Fruit fly (Drosophila melanogaster) whole organism, embryonic: Measurements from ENCODE around the gene Mgstl.

Experiments used
- Ada2b ChIP-seq: fragments of 200-800 bp; sonication (Bioruptor generic); IDR thresholded peaks from 2 replicates; pipeline ENCODE4 v1.3.6; 2022; ENCODE audit warnings: missing biosample characterization, missing genetic modification characterization
- B-H1 ChIP-seq: fragments of 200-800 bp; sonication (Bioruptor generic); IDR thresholded peaks from 3 replicates; pipeline ENCODE4 v1.3.6; 2022; ENCODE audit warnings: missing biosample characterization, missing genetic modification characterization
- BtbVII ChIP-seq: fragments of 200-800 bp; sonication (Bioruptor generic); optimal IDR thresholded peaks from 3 replicates; lab custom pipeline; 2017; ENCODE audit warnings: missing biosample characterization, mild to moderate bottlenecking, missing genetic modification characterization
- CG10321 ChIP-seq: fragments of 200-800 bp; sonication (Bioruptor generic); IDR thresholded peaks from 2 replicates; pipeline ENCODE4 v1.3.6; 2022; ENCODE audit warnings: missing biosample characterization, missing genetic modification characterization
- CG10565 ChIP-seq: fragments of 200-800 bp; sonication (Bioruptor generic); optimal IDR thresholded peaks from 3 replicates; lab custom pipeline; 2016; ENCODE audit warnings: missing biosample characterization, mild to moderate bottlenecking, missing genetic modification characterization
- CG11504 ChIP-seq: fragments of 200-800 bp; sonication (Bioruptor generic); optimal IDR thresholded peaks from 3 replicates; lab custom pipeline; 2019; ENCODE audit warnings: missing biosample characterization, mild to moderate bottlenecking, missing genetic modification characterization, moderate library complexity
- CG11695 ChIP-seq: fragments of 200-800 bp; sonication (Bioruptor generic); IDR thresholded peaks from 3 replicates; pipeline ENCODE4 v1.3.6; 2022; ENCODE audit warnings: missing biosample characterization, missing genetic modification characterization
- CG12659 ChIP-seq: fragments of 200-800 bp; sonication (Bioruptor generic); optimal IDR thresholded peaks from 3 replicates; lab custom pipeline; 2017; ENCODE audit warnings: mild to moderate bottlenecking, missing biosample characterization, missing genetic modification reagents, missing genetic modification characterization
- CG1647 ChIP-seq: fragments of 200-800 bp; sonication (Bioruptor generic); optimal IDR thresholded peaks from 3 replicates; lab custom pipeline; 2016; ENCODE audit warnings: missing biosample characterization, missing genetic modification characterization
- CG16779 ChIP-seq: fragments of 200-800 bp; sonication (Bioruptor generic); IDR thresholded peaks from 2 replicates; pipeline ENCODE4 v1.3.6; 2022; ENCODE audit warnings: missing biosample characterization, missing genetic modification characterization
- CG16815 ChIP-seq: fragments of 200-800 bp; sonication (Bioruptor generic); optimal IDR thresholded peaks from 3 replicates; lab custom pipeline; 2017; ENCODE audit warnings: missing biosample characterization, mild to moderate bottlenecking, missing genetic modification characterization
- CG17912 ChIP-seq: fragments of 200-800 bp; sonication (Bioruptor generic); optimal IDR thresholded peaks from 2 replicates; lab custom pipeline; 2018; ENCODE audit warnings: missing biosample characterization, mild to moderate bottlenecking, missing genetic modification characterization
- CG2678 ChIP-seq: fragments of 200-800 bp; sonication (Bioruptor generic); optimal IDR thresholded peaks from 3 replicates; lab custom pipeline; 2019; ENCODE audit warnings: missing biosample characterization, mild to moderate bottlenecking, missing genetic modification characterization, moderate library complexity
- CG30020 ChIP-seq: fragments of 200-800 bp; optimal IDR thresholded peaks from 2 replicates; lab custom pipeline; 2019; ENCODE audit warnings: missing biosample characterization, mild to moderate bottlenecking, missing genetic modification characterization, moderate library complexity
- CG32772 ChIP-seq: fragments of 200-800 bp; sonication (Bioruptor generic); IDR thresholded peaks from 2 replicates; pipeline ENCODE4 v1.3.6; 2022; ENCODE audit warnings: missing biosample characterization, missing genetic modification characterization
- CG4360 ChIP-seq: fragments of 200-800 bp; sonication (Bioruptor generic); IDR thresholded peaks from 2 replicates; pipeline ENCODE4 v1.3.6; 2022; ENCODE audit warnings: missing biosample characterization, missing genetic modification characterization
- CG4730 ChIP-seq: fragments of 200-800 bp; sonication (Bioruptor generic); IDR thresholded peaks from 2 replicates; pipeline ENCODE4 v1.3.6; 2022; ENCODE audit warnings: missing biosample characterization, missing genetic modification characterization
- CG6765 ChIP-seq: fragments of 200-800 bp; sonication (Bioruptor generic); optimal IDR thresholded peaks from 3 replicates; lab custom pipeline; 2017; ENCODE audit warnings: missing biosample characterization, mild to moderate bottlenecking, missing genetic modification characterization
- CG7372 ChIP-seq: fragments of 200-800 bp; sonication (Bioruptor generic); IDR thresholded peaks from 2 replicates; pipeline ENCODE4 v1.3.6; 2022; ENCODE audit warnings: missing biosample characterization, missing genetic modification characterization
- CG7745 ChIP-seq: fragments of 200-800 bp; sonication (Bioruptor generic); optimal IDR thresholded peaks from 2 replicates; lab custom pipeline; 2018; ENCODE audit warnings: missing biosample characterization, mild to moderate bottlenecking, missing genetic modification characterization, moderate library complexity
- CTCF ChIP-seq: fragments of 200-800 bp; sonication (Bioruptor generic); optimal IDR thresholded peaks from 2 replicates; lab custom pipeline; 2017; ENCODE audit warnings: missing biosample characterization, mild to moderate bottlenecking, missing genetic modification characterization, moderate library complexity
- Dip3 ChIP-seq: fragments of 200-800 bp; sonication (Bioruptor generic); optimal IDR thresholded peaks from 3 replicates; lab custom pipeline; 2016; ENCODE audit warnings: missing biosample characterization, missing genetic modification characterization
- Doc2 ChIP-seq: fragments of 200-800 bp; sonication (Bioruptor generic); IDR thresholded peaks from 2 replicates; pipeline ENCODE4 v1.3.6; 2022; ENCODE audit warnings: missing biosample characterization, missing genetic modification characterization
- Ets97D ChIP-seq: fragments of 200-800 bp; sonication (Bioruptor generic); optimal IDR thresholded peaks from 3 replicates; lab custom pipeline; 2016; ENCODE audit warnings: missing biosample characterization, missing genetic modification characterization
- Fer3 ChIP-seq: fragments of 200-800 bp; sonication (Bioruptor generic); optimal IDR thresholded peaks from 2 replicates; lab custom pipeline; 2018; ENCODE audit warnings: missing biosample characterization, mild to moderate bottlenecking, missing genetic modification characterization, moderate library complexity
- Hey ChIP-seq: fragments of 200-800 bp; sonication (Bioruptor generic); optimal IDR thresholded peaks from 3 replicates; lab custom pipeline; 2018; ENCODE audit warnings: missing biosample characterization, mild to moderate bottlenecking, missing genetic modification characterization
- HmgZ ChIP-seq: fragments of 200-800 bp; sonication (Bioruptor generic); optimal IDR thresholded peaks from 2 replicates; lab custom pipeline; 2018; ENCODE audit warnings: missing biosample characterization, mild to moderate bottlenecking, missing genetic modification characterization
- Lhr ChIP-seq: fragments of 200-800 bp; sonication (Bioruptor generic); optimal IDR thresholded peaks from 3 replicates; lab custom pipeline; 2017; ENCODE audit warnings: mild to moderate bottlenecking, missing biosample characterization, missing genetic modification reagents, missing genetic modification characterization
- Nf-YA ChIP-seq: fragments of 200-800 bp; sonication (Bioruptor generic); IDR thresholded peaks from 2 replicates; pipeline ENCODE4 v1.3.6; 2022; ENCODE audit warnings: missing biosample characterization, missing genetic modification characterization
- Oli ChIP-seq: fragments of 200-800 bp; sonication (Bioruptor generic); optimal IDR thresholded peaks from 2 replicates; lab custom pipeline; 2018; ENCODE audit warnings: missing biosample characterization, mild to moderate bottlenecking, missing genetic modification characterization, moderate library complexity
- Opbp ChIP-seq: fragments of 200-800 bp; sonication (Bioruptor generic); IDR thresholded peaks from 3 replicates; pipeline ENCODE4 v1.3.6; 2022; ENCODE audit warnings: missing biosample characterization, missing genetic modification characterization; ENCODE audit not compliant: partially characterized antibody
- Pdp1 ChIP-seq, 2 experiments: fragments of 200-800 bp; sonication (Bioruptor generic); optimal IDR thresholded peaks; 3 replicates each; lab custom pipeline; 2016; ENCODE audit warnings: missing biosample characterization in 2 of 2, missing genetic modification characterization in 2 of 2, mild to moderate bottlenecking in 1 of 2, moderate library complexity in 1 of 2
- Xrp1 ChIP-seq: fragments of 200-800 bp; sonication (Bioruptor generic); IDR thresholded peaks from 2 replicates; pipeline ENCODE4 v1.3.6; 2022; ENCODE audit warnings: missing biosample characterization, missing genetic modification characterization
- dan ChIP-seq: fragments of 200-800 bp; sonication (Bioruptor generic); IDR thresholded peaks from 2 replicates; pipeline ENCODE4 v1.3.6; 2022; ENCODE audit warnings: missing biosample characterization, missing genetic modification characterization
- dysf ChIP-seq: fragments of 200-800 bp; sonication (Bioruptor generic); IDR thresholded peaks from 3 replicates; pipeline ENCODE4 v1.3.6; 2022; ENCODE audit warnings: missing biosample characterization, missing genetic modification characterization
- ewg ChIP-seq: fragments of 200-800 bp; sonication (Bioruptor generic); optimal IDR thresholded peaks from 3 replicates; lab custom pipeline; 2017; ENCODE audit warnings: mild to moderate bottlenecking, missing biosample characterization, missing genetic modification reagents, missing genetic modification characterization
- fd96Cb ChIP-seq: fragments of 200-800 bp; sonication (Bioruptor generic); optimal IDR thresholded peaks from 2 replicates; lab custom pipeline; 2018; ENCODE audit warnings: missing biosample characterization, mild to moderate bottlenecking, missing genetic modification characterization, moderate library complexity
- gsb-n ChIP-seq: fragments of 200-800 bp; sonication (Bioruptor generic); optimal IDR thresholded peaks from 3 replicates; lab custom pipeline; 2018; ENCODE audit warnings: missing biosample characterization, mild to moderate bottlenecking, missing genetic modification characterization
- kay ChIP-seq: fragments of 200-800 bp; sonication (Bioruptor generic); optimal IDR thresholded peaks from 2 replicates; lab custom pipeline; 2016; ENCODE audit warnings: missing biosample characterization, missing genetic modification characterization
- klu ChIP-seq: fragments of 200-800 bp; sonication (Bioruptor generic); IDR thresholded peaks from 2 replicates; pipeline ENCODE4 v1.3.6; 2022; ENCODE audit warnings: missing biosample characterization, missing genetic modification characterization
- lola ChIP-seq, 3 experiments: fragments of >200 bp in 2 of 3; fragments of 200-800 bp in 1 of 3; sonication (Bioruptor generic) in 1 of 3; optimal IDR thresholded peaks; 2 replicates each; lab custom pipeline; 2017 to 2019; ENCODE audit warnings: missing biosample characterization in 3 of 3, missing genetic modification characterization in 3 of 3, mild to moderate bottlenecking in 1 of 3, moderate library complexity in 1 of 3
- nerfin-2 ChIP-seq: fragments of 200-800 bp; sonication (Bioruptor generic); IDR thresholded peaks from 2 replicates; pipeline ENCODE4 v1.3.6; 2022; ENCODE audit warnings: missing biosample characterization, missing genetic modification characterization; ENCODE audit not compliant: partially characterized antibody
- pzg ChIP-seq: fragments of 200-800 bp; sonication (Bioruptor generic); optimal IDR thresholded peaks from 3 replicates; lab custom pipeline; 2018; ENCODE audit warnings: missing biosample characterization, mild to moderate bottlenecking, missing genetic modification characterization, moderate library complexity
- sens-2 ChIP-seq: fragments of 200-800 bp; sonication (Bioruptor generic); IDR thresholded peaks from 2 replicates; pipeline ENCODE4 v1.3.6; 2022; ENCODE audit warnings: missing biosample characterization, missing genetic modification characterization
- seq ChIP-seq: fragments of 200-800 bp; sonication (Bioruptor generic); IDR thresholded peaks from 2 replicates; pipeline ENCODE4 v1.3.6; 2022; ENCODE audit warnings: missing biosample characterization, missing genetic modification characterization
- stc ChIP-seq: fragments of 200-800 bp; sonication (Bioruptor generic); IDR thresholded peaks from 2 replicates; pipeline ENCODE4 v1.3.6; 2022; ENCODE audit warnings: missing biosample characterization, missing genetic modification characterization
- stwl ChIP-seq: fragments of 200-800 bp; sonication (Bioruptor generic); optimal IDR thresholded peaks from 3 replicates; lab custom pipeline; 2018; ENCODE audit warnings: missing biosample characterization, mild to moderate bottlenecking, missing genetic modification characterization, moderate library complexity
- tx ChIP-seq: fragments of 200-800 bp; sonication (Bioruptor generic); optimal IDR thresholded peaks from 2 replicates; lab custom pipeline; 2016; ENCODE audit warnings: missing biosample characterization, missing genetic modification characterization
- wdn ChIP-seq: fragments of 200-800 bp; sonication (Bioruptor generic); IDR thresholded peaks from 2 replicates; pipeline ENCODE4 v1.3.6; 2022; ENCODE audit warnings: missing biosample characterization, missing genetic modification characterization
- zf30C ChIP-seq: fragments of 200-800 bp; sonication (Bioruptor generic); optimal IDR thresholded peaks from 3 replicates; lab custom pipeline; 2018; ENCODE audit warnings: missing biosample characterization, mild to moderate bottlenecking, missing genetic modification characterization

The Mgstl gene

DNA sequence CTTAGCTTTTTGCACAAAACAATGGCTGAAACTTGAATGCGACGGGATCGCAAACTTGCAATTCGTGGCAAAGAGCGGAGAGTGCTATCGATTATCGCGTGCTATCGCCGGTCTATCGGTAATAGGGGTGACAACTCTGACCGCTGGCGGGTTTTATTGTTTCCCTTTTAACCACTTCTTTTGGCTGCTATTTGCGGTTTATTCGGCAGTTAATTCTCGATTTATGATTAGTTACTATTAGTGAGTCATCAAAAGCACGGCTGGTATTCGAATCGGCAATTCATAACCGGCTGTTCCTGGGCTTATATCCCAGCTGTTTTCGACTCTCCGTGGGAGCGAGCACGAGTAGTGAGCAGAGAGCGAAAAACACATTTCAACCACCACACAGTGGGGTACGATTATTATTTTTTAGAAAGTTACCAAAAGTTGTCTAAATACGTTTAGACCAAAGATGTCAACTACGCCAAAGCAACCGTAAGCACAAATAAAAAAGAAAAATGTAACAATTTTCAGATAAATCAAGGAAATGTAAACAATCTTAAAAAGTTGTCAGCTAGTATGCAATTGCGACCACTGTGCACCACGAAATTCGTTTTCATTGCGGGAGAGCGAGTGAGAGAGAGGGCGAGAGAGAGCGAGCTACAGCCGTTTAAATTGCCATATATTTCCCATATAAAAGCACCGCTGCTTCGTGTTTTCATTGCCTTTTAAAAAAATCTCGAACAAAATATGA, 12.1 kb downstream of the Mgstl start, which contains the start of the genes Stt3A and bves (continued):
- peak; percentile 91 for TF ChIP-seq Ets97D (GFP tag; lab: Kevin White, UChicago)
- TF ChIP-seq Oli (tag; lab: Kevin White, UChicago): peak; percentile 99
- TF ChIP-seq CG16779: peak; percentile 92
- TF ChIP-seq CG7745: peak; percentile 87
- peak; percentile 87 for TF ChIP-seq Doc2
- peak; percentile 71 for TF ChIP-seq CG4360 (GFP tag; lab: Robert Waterston, UW)
- peak; percentile 96 for TF ChIP-seq CG32772 (GFP tag; lab: Robert Waterston, UW)
- peak; percentile 96 for TF ChIP-seq sens-2
- peak; percentile 99 for TF ChIP-seq CG12659 (GFP tag; lab: Kevin White, UChicago)
- TF ChIP-seq fd96Cb (tag; lab: Kevin White, UChicago): peak; percentile 97
- TF ChIP-seq nerfin-2 (GFP tag; lab: Robert Waterston, UW): peak; percentile 81
- peak; percentile 97 for TF ChIP-seq Dip3 (GFP tag; lab: Kevin White, UChicago)
- TF ChIP-seq CG16815 (GFP tag; lab: Kevin White, UChicago): peak; percentile 97
- TF ChIP-seq Ada2b (GFP tag; lab: Robert Waterston, UW): peak; percentile 97
- peak; percentile 37 for TF ChIP-seq zf30C (GFP tag; lab: Kevin White, UChicago)
- peak; percentile 99 for TF ChIP-seq CG2678
- TF ChIP-seq CG1647 (GFP tag; lab: Kevin White, UChicago): peak; percentile 97
- peak; percentile 59; the same call in 2 of the 3 replicates for TF ChIP-seq Opbp (GFP tag; lab: Robert Waterston, UW)
- TF ChIP-seq dysf (GFP tag; lab: Robert Waterston, UW): peak; percentile 98
- TF ChIP-seq gsb-n (tag; lab: Kevin White, UChicago): peak; percentile 99
- peak; percentile 97 for TF ChIP-seq CG11504
- peak; percentile 95 for TF ChIP-seq CG7372
- peak; percentile 98 for TF ChIP-seq Fer3 (tag; lab: Kevin White, UChicago)
- peak; percentile 99 for TF ChIP-seq BtbVII (GFP tag; lab: Kevin White, UChicago)
- TF ChIP-seq CG11695: peak; percentile 98
- peak; percentile 94 for TF ChIP-seq Lhr
- peak in 1 of 3 experiments; percentile 97 for TF ChIP-seq lola (GFP tag; optimal IDR thresholded peaks at IDR 0.05; lab: Kevin White, UChicago)
- peak; percentile 96 for TF ChIP-seq kay
- peak; percentile 97 to 98 for TF ChIP-seq Pdp1 (GFP tag; optimal IDR thresholded peaks at IDR 0.05; lab: Kevin White, UChicago)
- TF ChIP-seq Hey: peak; percentile 90
- peak; percentile 95 for TF ChIP-seq CG10565 (GFP tag; lab: Kevin White, UChicago)
- peak; percentile 97 for TF ChIP-seq stc (GFP tag; lab: Robert Waterston, UW)
- peak; percentile 83 for TF ChIP-seq CG10321 (GFP tag; lab: Robert Waterston, UW)
- TF ChIP-seq Nf-YA (GFP tag; lab: Robert Waterston, UW): peak; percentile 95
- TF ChIP-seq ewg: peak; percentile 96
- peak; percentile 65 for TF ChIP-seq stwl (tag; lab: Kevin White, UChicago)
- peak; percentile 39 for TF ChIP-seq pzg (GFP tag; lab: Kevin White, UChicago)
- peak; percentile 99 for TF ChIP-seq seq (GFP tag; lab: Robert Waterston, UW)
- peak; percentile 98 for TF ChIP-seq CG6765 (GFP tag; lab: Kevin White, UChicago)
- peak; percentile 98 for TF ChIP-seq tx (GFP tag; lab: Kevin White, UChicago)
- TF ChIP-seq CG17912: peak; percentile 92
- peak; percentile 98 for TF ChIP-seq HmgZ
- TF ChIP-seq Xrp1 (GFP tag; lab: Robert Waterston, UW): peak; percentile 99
- TF ChIP-seq CG30020 (tag; lab: Kevin White, UChicago): peak; percentile 87
- peak; percentile 92 for TF ChIP-seq klu
- TF ChIP-seq CG4730: peak; percentile 96
- TF ChIP-seq B-H1: peak; percentile 96
- TF ChIP-seq CTCF (GFP tag; lab: Kevin White, UChicago): peak; percentile 76
- TF ChIP-seq dan (GFP tag; lab: Robert Waterston, UW): peak; percentile 84
- peak; percentile 97 for TF ChIP-seq wdn (GFP tag; lab: Robert Waterston, UW)
